Fruit fly (Drosophila melanogaster) whole organism, wandering third instar larva: ENCODE data around the gene Ca-alpha1T.

Experiments
- Abd-B ChIP-seq: fragments of >200 bp; optimal IDR thresholded peaks from 2 replicates; lab custom pipeline; 2017; ENCODE audit warnings: missing biosample characterization, missing genetic modification characterization
- CG32264 ChIP-seq: fragments of 200-800 bp; sonication (Bioruptor generic); optimal IDR thresholded peaks from 2 replicates; lab custom pipeline; 2016; ENCODE audit warnings: missing biosample characterization, missing genetic modification characterization
- CG9705 ChIP-seq: fragments of 200-800 bp; sonication (Bioruptor generic); optimal IDR thresholded peaks from 2 replicates; lab custom pipeline; 2018; ENCODE audit warnings: missing biosample characterization, mild to moderate bottlenecking, missing genetic modification characterization
- CrebA ChIP-seq: fragments of 200-800 bp; sonication (Bioruptor generic); optimal IDR thresholded peaks from 2 replicates; lab custom pipeline; 2016; ENCODE audit warnings: missing biosample characterization, mild to moderate bottlenecking, missing genetic modification characterization, borderline replicate concordance
- Dfd ChIP-seq: fragments of >200 bp; optimal IDR thresholded peaks from 2 replicates; lab custom pipeline; 2017; ENCODE audit warnings: missing biosample characterization, missing genetic modification characterization
- Dif ChIP-seq: fragments of 200-275, 200-300 bp; sonication (Bioruptor generic); optimal IDR thresholded peaks from 2 replicates; lab custom pipeline; 2018; ENCODE audit warnings: missing biosample characterization, missing genetic modification characterization; ENCODE audit not compliant: partially characterized antibody
- GATAd ChIP-seq: sonication (Bioruptor generic); optimal IDR thresholded peaks from 2 replicates; lab custom pipeline; 2016; ENCODE audit warnings: missing biosample characterization, missing genetic modification characterization
- HLH106 ChIP-seq: fragments of 200-800 bp; optimal IDR thresholded peaks from 3 replicates; lab custom pipeline; 2019; ENCODE audit warnings: missing biosample characterization, mild to moderate bottlenecking, missing genetic modification characterization, moderate library complexity
- Hnf4 ChIP-seq: fragments of 200-800 bp; sonication (Bioruptor generic); optimal IDR thresholded peaks from 2 replicates; lab custom pipeline; 2016; ENCODE audit warnings: missing biosample characterization, mild to moderate bottlenecking, missing genetic modification characterization
- Hr78 ChIP-seq: fragments of >200 bp; optimal IDR thresholded peaks from 2 replicates; lab custom pipeline; 2017; ENCODE audit warnings: missing biosample characterization, missing genetic modification characterization
- Hr83 ChIP-seq: fragments of 200-300 bp; sonication (Bioruptor generic); optimal IDR thresholded peaks from 2 replicates; lab custom pipeline; 2016; ENCODE audit warnings: missing biosample characterization, mild to moderate bottlenecking, missing genetic modification characterization, moderate library complexity; ENCODE audit not compliant: poor library complexity, severe bottlenecking
- Jra ChIP-seq: sonication (Bioruptor generic); optimal IDR thresholded peaks from 2 replicates; lab custom pipeline; 2016; ENCODE audit warnings: missing biosample characterization, missing genetic modification characterization
- N ChIP-seq: fragments of >200 bp; optimal IDR thresholded peaks from 2 replicates; lab custom pipeline; 2018; ENCODE audit warnings: missing biosample characterization, missing external identifiers, missing genetic modification characterization
- OdsH ChIP-seq: fragments of 200-800 bp; sonication (Bioruptor generic); optimal IDR thresholded peaks from 2 replicates; lab custom pipeline; 2016; ENCODE audit warnings: missing biosample characterization, mild to moderate bottlenecking, missing genetic modification characterization
- Rel ChIP-seq, 2 experiments: fragments of 200-800 bp; sonication (Bioruptor generic) in 1 of 2; optimal IDR thresholded peaks; 2 replicates in 1 of 2; 3 replicates in 1 of 2; lab custom pipeline; 2016 to 2019; ENCODE audit warnings: mild to moderate bottlenecking in 2 of 2, missing biosample characterization in 2 of 2, missing genetic modification characterization in 2 of 2, moderate library complexity in 1 of 2
- Sp1 ChIP-seq: fragments of 200-800 bp; sonication (Bioruptor generic); optimal IDR thresholded peaks from 3 replicates; lab custom pipeline; 2019; ENCODE audit warnings: missing biosample characterization, mild to moderate bottlenecking, missing genetic modification characterization, moderate library complexity
- Vsx2 ChIP-seq: fragments of 200-300, 225-300 bp; sonication (Bioruptor generic); optimal IDR thresholded peaks from 2 replicates; lab custom pipeline; 2018; ENCODE audit warnings: missing biosample characterization, missing genetic modification characterization; ENCODE audit not compliant: partially characterized antibody
- br ChIP-seq: fragments of 200-800 bp; sonication (Bioruptor generic); optimal IDR thresholded peaks from 2 replicates; lab custom pipeline; 2016; ENCODE audit warnings: missing biosample characterization, missing genetic modification characterization
- brk ChIP-seq: fragments of 200-800 bp; sonication (Bioruptor generic); optimal IDR thresholded peaks from 2 replicates; lab custom pipeline; 2016; ENCODE audit warnings: missing biosample characterization, mild to moderate bottlenecking, missing genetic modification characterization
- dl ChIP-seq, 2 experiments: fragments of 175-275, 200-275 bp in 1 of 2; fragments of 200-275 bp in 1 of 2; sonication (Bioruptor generic); optimal IDR thresholded peaks; lab custom pipeline; 2018; ENCODE audit warnings: mild to moderate bottlenecking in 2 of 2, missing biosample characterization in 2 of 2, missing genetic modification characterization in 2 of 2, moderate library complexity in 2 of 2; ENCODE audit not compliant: partially characterized antibody in 2 of 2, insufficient read depth in 1 of 2
- dmrt93B ChIP-seq: fragments of 200-800 bp; sonication (Bioruptor generic); optimal IDR thresholded peaks from 2 replicates; lab custom pipeline; 2018; ENCODE audit warnings: missing biosample characterization, mild to moderate bottlenecking, missing genetic modification characterization
- dsf ChIP-seq: sonication (Bioruptor generic); optimal IDR thresholded peaks from 2 replicates; lab custom pipeline; 2016; ENCODE audit warnings: missing biosample characterization, missing genetic modification characterization, borderline replicate concordance
- ey ChIP-seq: fragments of 200-800 bp; sonication (Bioruptor generic); optimal IDR thresholded peaks from 2 replicates; lab custom pipeline; 2016; ENCODE audit warnings: missing biosample characterization, missing genetic modification characterization
- foxo ChIP-seq, 2 experiments: fragments of 200-800 bp; sonication (Bioruptor generic); optimal IDR thresholded peaks; 2 replicates in 1 of 2; 3 replicates in 1 of 2; lab custom pipeline; 2016 to 2017; ENCODE audit warnings: missing biosample characterization in 2 of 2, missing genetic modification characterization in 2 of 2
- fru ChIP-seq: fragments of 200-800 bp; sonication (Bioruptor generic); optimal IDR thresholded peaks from 3 replicates; lab custom pipeline; 2016; ENCODE audit warnings: missing biosample characterization, mild to moderate bottlenecking, missing genetic modification characterization
- h ChIP-seq: fragments of 200-800 bp; sonication (Bioruptor generic); optimal IDR thresholded peaks from 3 replicates; lab custom pipeline; 2016; ENCODE audit warnings: missing biosample characterization, mild to moderate bottlenecking, missing genetic modification characterization
- jim ChIP-seq: fragments of 175-275, 200-325 bp; sonication (Bioruptor generic); optimal IDR thresholded peaks from 2 replicates; lab custom pipeline; 2016; ENCODE audit warnings: missing biosample characterization, mild to moderate bottlenecking, missing genetic modification characterization
- lola ChIP-seq: fragments of >200 bp; optimal IDR thresholded peaks from 2 replicates; lab custom pipeline; 2017; ENCODE audit warnings: missing biosample characterization, missing genetic modification characterization
- pan ChIP-seq: fragments of >200 bp; optimal IDR thresholded peaks from 2 replicates; lab custom pipeline; 2017
- psq ChIP-seq: fragments of 200-800 bp; sonication (Bioruptor generic); optimal IDR thresholded peaks from 3 replicates; lab custom pipeline; 2017; ENCODE audit warnings: missing biosample characterization, mild to moderate bottlenecking, missing genetic modification characterization, moderate library complexity
- rgr ChIP-seq: fragments of 200-800 bp; sonication (Bioruptor generic); optimal IDR thresholded peaks from 3 replicates; lab custom pipeline; 2016; ENCODE audit warnings: missing biosample characterization, mild to moderate bottlenecking, missing genetic modification characterization
- sage ChIP-seq: fragments of 200-800 bp; sonication (Bioruptor generic); optimal IDR thresholded peaks from 2 replicates; lab custom pipeline; 2016; ENCODE audit warnings: missing biosample characterization, mild to moderate bottlenecking, missing genetic modification characterization
- sv ChIP-seq: fragments of 200-800 bp; sonication (Bioruptor generic); optimal IDR thresholded peaks from 3 replicates; lab custom pipeline; 2016; ENCODE audit warnings: missing biosample characterization, missing genetic modification characterization
- tai ChIP-seq: sonication (Bioruptor generic); optimal IDR thresholded peaks from 2 replicates; lab custom pipeline; 2016; ENCODE audit warnings: missing biosample characterization, missing genetic modification characterization
- usp ChIP-seq: fragments of >200 bp; optimal IDR thresholded peaks from 2 replicates; lab custom pipeline; 2017; ENCODE audit warnings: missing biosample characterization, missing genetic modification characterization
- woc ChIP-seq: sonication (Bioruptor generic); optimal IDR thresholded peaks from 2 replicates; lab custom pipeline; 2016; ENCODE audit warnings: missing biosample characterization, mild to moderate bottlenecking, missing genetic modification characterization

Gene Ca-alpha1T

dm6 chrX:6166784-6167183 is 25.5 kb downstream of the Ca-alpha1T start:
- TF ChIP-seq Sp1 (no peak), brk (GFP tag; lab: Kevin White, UChicago) (no peak), Dfd (peak; percentile 46), dsf (GFP tag; lab: Kevin White, UChicago) (no peak)
- TF ChIP-seq, all 38 proteins: peak for 1

- TF ChIP-seq dl (GFP tag; optimal IDR thresholded peaks at IDR 0.05; lab: Kevin White, UChicago; ENCODE audit: insufficient read depth in 1 of 2, partially characterized antibody in 2 of 2) (no peak), woc (GFP tag; lab: Kevin White, UChicago) (no peak), Rel (GFP tag; optimal IDR thresholded peaks at IDR 0.05; lab: Kevin White, UChicago) (no peak), Rel (tag; optimal IDR thresholded peaks at IDR 0.05; lab: Kevin White, UChicago) (no peak), GATAd (GFP tag; lab: Kevin White, UChicago) (no peak), HLH106 (tag; lab: Kevin White, UChicago) (no peak), Vsx2 (no peak), pan (lab: Kevin White, UChicago) (no peak), usp (no peak)
Measured at dm6 chrX:6151919-6152318, 40.4 kb downstream of the Ca-alpha1T start.

- TF ChIP-seq dl (GFP tag; optimal IDR thresholded peaks at IDR 0.05; lab: Kevin White, UChicago; ENCODE audit: insufficient read depth in 1 of 2, partially characterized antibody in 2 of 2) = no peak
- no peak for TF ChIP-seq ey (GFP tag; lab: Kevin White, UChicago)
- TF ChIP-seq fru = no peak
- TF ChIP-seq jim (GFP tag; lab: Kevin White, UChicago) = no peak
- TF ChIP-seq HLH106 (tag; lab: Kevin White, UChicago) = no peak
Measured at dm6 chrX:6109872-6110271, 82.4 kb downstream of the Ca-alpha1T start.

- TF ChIP-seq Jra = no peak
- TF ChIP-seq Dif (GFP tag; lab: Kevin White, UChicago) = no peak
- TF ChIP-seq usp = no peak
- no peak for TF ChIP-seq OdsH (GFP tag; lab: Kevin White, UChicago)
- no peak for TF ChIP-seq psq (GFP tag; lab: Kevin White, UChicago)
- no peak for TF ChIP-seq dl (GFP tag; optimal IDR thresholded peaks at IDR 0.05; lab: Kevin White, UChicago; ENCODE audit: insufficient read depth in 1 of 2, partially characterized antibody in 2 of 2)
- TF ChIP-seq Hr78 (GFP tag; lab: Kevin White, UChicago) = no peak
- no peak for TF ChIP-seq foxo (GFP tag; optimal IDR thresholded peaks at IDR 0.05; lab: Kevin White, UChicago)
- no peak for TF ChIP-seq dmrt93B (GFP tag; lab: Kevin White, UChicago)
- no peak for TF ChIP-seq N (GFP tag; lab: Kevin White, UChicago)
- no peak for TF ChIP-seq br (GFP tag; lab: Kevin White, UChicago)
- TF ChIP-seq ey (GFP tag; lab: Kevin White, UChicago) = no peak
- no peak for TF ChIP-seq h
- no peak for TF ChIP-seq dsf (GFP tag; lab: Kevin White, UChicago)
- TF ChIP-seq pan (lab: Kevin White, UChicago) = no peak
- TF ChIP-seq tai (GFP tag; lab: Kevin White, UChicago) = no peak
- no peak for TF ChIP-seq sv (GFP tag; lab: Kevin White, UChicago)
Measured at dm6 chrX:6104724-6105123, 87.6 kb downstream of the Ca-alpha1T start.

DNA sequence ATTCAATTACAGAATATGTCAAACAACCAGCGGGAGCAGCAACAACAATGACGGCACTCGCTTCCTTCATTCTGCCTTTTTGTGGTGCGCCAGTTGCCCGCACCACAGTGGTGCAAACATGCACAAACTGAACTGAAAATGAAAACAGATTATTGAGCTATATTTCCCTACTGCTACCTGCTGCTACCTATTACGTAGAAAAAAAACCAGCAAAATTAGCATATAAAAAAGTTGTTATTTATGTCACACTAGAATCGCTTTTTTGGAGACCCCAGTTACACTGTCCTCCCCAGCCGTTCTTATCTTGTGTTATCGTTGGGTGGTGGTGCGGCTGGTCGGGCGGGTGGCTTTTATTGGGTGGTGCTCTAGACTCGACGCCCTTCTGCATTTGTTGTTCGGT is 94.7 kb downstream of the Ca-alpha1T start:
- TF ChIP-seq Dif (GFP tag; lab: Kevin White, UChicago) (no peak), OdsH (GFP tag; lab: Kevin White, UChicago) (peak; percentile 67), Hr83 (no peak), CrebA (no peak), lola (GFP tag; lab: Kevin White, UChicago) (no peak), dmrt93B (GFP tag; lab: Kevin White, UChicago) (peak; percentile 55), sv (GFP tag; lab: Kevin White, UChicago) (peak; percentile 54), CG32264 (peak; percentile 8), Dfd (no peak), GATAd (GFP tag; lab: Kevin White, UChicago) (no peak), psq (GFP tag; lab: Kevin White, UChicago) (peak; percentile 49), Jra (peak; percentile 26), CG9705 (GFP tag; lab: Kevin White, UChicago) (no peak), jim (GFP tag; lab: Kevin White, UChicago) (no peak), foxo (GFP tag; optimal IDR thresholded peaks at IDR 0.05; lab: Kevin White, UChicago) (peak; percentile 40 to 84), dsf (GFP tag; lab: Kevin White, UChicago) (no peak), usp (no peak), Abd-B (no peak), HLH106 (tag; lab: Kevin White, UChicago) (peak; percentile 62), h (peak; percentile 83), N (GFP tag; lab: Kevin White, UChicago) (no peak), br (GFP tag; lab: Kevin White, UChicago) (peak; percentile 53), sage (GFP tag; lab: Kevin White, UChicago) (no peak), ey (GFP tag; lab: Kevin White, UChicago) (peak; percentile 77), Hr78 (GFP tag; lab: Kevin White, UChicago) (no peak), Rel (GFP tag; optimal IDR thresholded peaks at IDR 0.05; lab: Kevin White, UChicago) (no peak), Rel (tag; optimal IDR thresholded peaks at IDR 0.05; lab: Kevin White, UChicago) (no peak), rgr (peak; percentile 70), tai (GFP tag; lab: Kevin White, UChicago) (peak; percentile 45), brk (GFP tag; lab: Kevin White, UChicago) (no peak), Sp1 (no peak), woc (GFP tag; lab: Kevin White, UChicago) (peak; percentile 47), Hnf4 (GFP tag; lab: Kevin White, UChicago) (peak; percentile 53), fru (peak; percentile 82)
